Fruit fly (Drosophila melanogaster): Measurements from ENCODE around the gene CG2004.
A peak's percentile ranks its signal among the peaks of the same experiment; 100 is the strongest.

The CG2004 gene

DNA sequence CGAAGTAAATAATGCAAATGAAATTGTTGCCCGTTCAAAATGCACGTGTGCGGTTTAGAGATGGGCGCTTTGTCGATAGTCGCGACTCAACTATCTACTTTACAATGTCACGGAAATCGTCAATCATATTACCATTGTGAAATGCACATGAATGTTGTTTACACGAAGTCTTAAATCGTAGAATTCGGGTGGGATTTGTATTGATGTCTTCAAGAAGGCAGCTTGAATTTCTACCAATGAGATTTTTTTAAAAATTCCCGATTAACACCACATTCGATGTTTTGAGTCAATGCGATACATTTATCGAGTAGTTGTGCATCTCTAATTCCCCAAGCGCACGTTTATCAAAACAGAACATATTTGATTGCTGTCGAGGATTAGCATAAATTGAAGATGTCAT lies 5.5 kb upstream of the CG2004 start, which contains the start of gene CG1789 (continued):
- peak; percentile 12 for TF ChIP-seq MESR4 (GFP tag; optimal IDR thresholded peaks at IDR 0.05)
- TF ChIP-seq CG7786 (GFP tag; optimal IDR thresholded peaks at IDR 0.05) = no peak
- TF ChIP-seq ATbp (GFP tag; optimal IDR thresholded peaks at IDR 0.05) = no peak
- TF ChIP-seq Oaz (GFP tag; IDR thresholded peaks at IDR 0.05) = no peak
- TF ChIP-seq hbn (GFP tag; IDR thresholded peaks at IDR 0.05; ENCODE audit: partially characterized antibody) = peak; percentile 92
- peak; percentile 34; the same call in 1 of the 2 replicates for TF ChIP-seq CG9215 (GFP tag; IDR thresholded peaks at IDR 0.05)
- peak; percentile 49 for TF ChIP-seq CG2678 (tag; optimal IDR thresholded peaks at IDR 0.05)
- peak; percentile 75 for TF ChIP-seq MBD-R2 (GFP tag; IDR thresholded peaks at IDR 0.05)
- no peak for TF ChIP-seq CG4404 (GFP tag; IDR thresholded peaks at IDR 0.05)
- TF ChIP-seq CHES-1-like (GFP tag; optimal IDR thresholded peaks at IDR 0.05) = peak; percentile 6
- TF ChIP-seq CG10462 (GFP tag; optimal IDR thresholded peaks at IDR 0.05) = no peak
- no peak for TF ChIP-seq CG10274 (GFP tag; optimal IDR thresholded peaks at IDR 0.05)
- TF ChIP-seq CG17359 (tag; optimal IDR thresholded peaks at IDR 0.05) = no peak
- no peak for TF ChIP-seq CG17802 (tag; optimal IDR thresholded peaks at IDR 0.05)
- TF ChIP-seq CG2129 (GFP tag; IDR thresholded peaks at IDR 0.05; ENCODE audit: partially characterized antibody) = peak; percentile 89
- no peak for TF ChIP-seq CG7987 (GFP tag; optimal IDR thresholded peaks at IDR 0.05)
- peak; percentile 66 for TF ChIP-seq cwo (GFP tag; optimal IDR thresholded peaks at IDR 0.05)
- no peak for TF ChIP-seq CG15073 (GFP tag; optimal IDR thresholded peaks at IDR 0.05)
- TF ChIP-seq gem (tag; optimal IDR thresholded peaks at IDR 0.05) = peak; percentile 28
- TF ChIP-seq CG14860 (GFP tag; IDR thresholded peaks at IDR 0.05; ENCODE audit: partially characterized antibody) = peak; percentile 89
- TF ChIP-seq en (GFP tag; optimal IDR thresholded peaks at IDR 0.05) = no peak
- peak; percentile 27 for TF ChIP-seq CG12769 (tag; optimal IDR thresholded peaks at IDR 0.05)
- peak; percentile 77 for TF ChIP-seq E2f2 (GFP tag; IDR thresholded peaks at IDR 0.05)
- TF ChIP-seq CG32767 (GFP tag; IDR thresholded peaks at IDR 0.05) = no peak
- TF ChIP-seq tna (GFP tag; IDR thresholded peaks at IDR 0.05; ENCODE audit: partially characterized antibody) = peak; percentile 67
- TF ChIP-seq lab (GFP tag; optimal IDR thresholded peaks at IDR 0.05) = no peak
- TF ChIP-seq vnd (GFP tag; IDR thresholded peaks at IDR 0.05; ENCODE audit: partially characterized antibody) = peak; percentile 81
- no peak for TF ChIP-seq CG7556 (GFP tag; optimal IDR thresholded peaks at IDR 0.05)
- peak; percentile 64 for TF ChIP-seq CG7963 (GFP tag; IDR thresholded peaks at IDR 0.05; ENCODE audit: partially characterized antibody)
- peak; percentile 92 for TF ChIP-seq sna (GFP tag; IDR thresholded peaks at IDR 0.05; ENCODE audit: partially characterized antibody)
- no peak for TF ChIP-seq sima (GFP tag; optimal IDR thresholded peaks at IDR 0.05)
- no peak for TF ChIP-seq NC2α (GFP tag; optimal IDR thresholded peaks at IDR 0.05)
- no peak for TF ChIP-seq eve (GFP tag; optimal IDR thresholded peaks at IDR 0.05)
- 0 out of 3 replicates have a peak, but pooled peaks have one; percentile 28 for TF ChIP-seq CG17361 (GFP tag; IDR thresholded peaks at IDR 0.05)
- no peak for TF ChIP-seq tap (tag; optimal IDR thresholded peaks at IDR 0.05)
- no peak for TF ChIP-seq slou (GFP tag; optimal IDR thresholded peaks at IDR 0.05)
- TF ChIP-seq CG6765 (GFP tag; optimal IDR thresholded peaks at IDR 0.05) = no peak
- TF ChIP-seq Dll (GFP tag; IDR thresholded peaks at IDR 0.05; ENCODE audit: partially characterized antibody) = peak; percentile 98
- TF ChIP-seq CG34224 (GFP tag; IDR thresholded peaks at IDR 0.05; ENCODE audit: partially characterized antibody) = peak; percentile 95
- no peak for TF ChIP-seq Dip3 (GFP tag; optimal IDR thresholded peaks at IDR 0.05)
- TF ChIP-seq Ptx1 (GFP tag; IDR thresholded peaks at IDR 0.05) = peak; percentile 37; the same call in 1 of the 2 replicates
- TF ChIP-seq CG8765 (GFP tag; IDR thresholded peaks at IDR 0.05) = no peak
- TF ChIP-seq luna (GFP tag; optimal IDR thresholded peaks at IDR 0.05) = no peak
- no peak for TF ChIP-seq jigr1 (GFP tag; IDR thresholded peaks at IDR 0.05)
- TF ChIP-seq nom (GFP tag; optimal IDR thresholded peaks at IDR 0.05) = no peak
- TF ChIP-seq CG11560 (tag; IDR thresholded peaks at IDR 0.05) = peak; percentile 75; the same call in 2 of the 3 replicates
- TF ChIP-seq CG17912 (GFP tag; optimal IDR thresholded peaks at IDR 0.05) = no peak
- TF ChIP-seq Awh (GFP tag; IDR thresholded peaks at IDR 0.05) = no peak
- TF ChIP-seq croc (GFP tag; conservative IDR thresholded peaks at IDR 0.05) = no peak
- TF ChIP-seq pzg (GFP tag; optimal IDR thresholded peaks at IDR 0.05) = peak; percentile 56

Measured in whole organism, embryonic.